Worm (Caenorhabditis elegans): ENCODE measurements around the gene K09E3.7.

The K09E3.7 gene

DNA sequence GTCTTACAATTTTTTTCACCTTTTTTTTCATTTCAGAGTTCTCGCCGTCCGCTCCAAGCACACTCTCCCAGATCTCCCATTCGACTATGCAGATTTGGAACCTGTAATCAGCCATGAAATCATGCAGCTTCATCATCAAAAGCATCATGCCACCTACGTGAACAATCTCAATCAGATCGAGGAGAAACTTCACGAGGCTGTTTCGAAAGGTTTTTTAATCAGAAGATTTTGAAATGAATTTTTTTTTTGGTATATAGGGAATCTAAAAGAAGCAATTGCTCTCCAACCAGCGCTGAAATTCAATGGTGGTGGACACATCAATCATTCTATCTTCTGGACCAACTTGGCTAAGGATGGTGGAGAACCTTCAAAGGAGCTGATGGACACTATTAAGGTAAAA lies 41.1 kb downstream of the K09E3.7 start, which contains the start of gene C08A9.3:
C08A9.3 (minus strand) TSS at position 101 of the 400 bp plus-strand sequence.
- TF ChIP-seq scrt-1 (GFP tag; IDR thresholded peaks at IDR 0.05), result no peak

- TF ChIP-seq flt-1 (GFP tag; IDR thresholded peaks at IDR 0.05) (no peak), sea-1 (GFP tag; conservative IDR thresholded peaks at IDR 0.05) (no peak), tbx-37 (GFP tag; conservative IDR thresholded peaks at IDR 0.05) (no peak), hmg-4 (GFP tag; optimal IDR thresholded peaks at IDR 0.05) (no peak), tra-4 (tag; optimal IDR thresholded peaks at IDR 0.05) (no peak), ets-7 (tag; optimal IDR thresholded peaks at IDR 0.05) (no peak), ceh-36 (tag; optimal IDR thresholded peaks at IDR 0.05) (no peak), ceh-13 (GFP tag; optimal IDR thresholded peaks at IDR 0.05) (no peak), hmbx-1 (tag; optimal IDR thresholded peaks at IDR 0.05) (no peak), aly-1 (tag; optimal IDR thresholded peaks at IDR 0.05) (no peak), hnd-1 (tag; optimal IDR thresholded peaks at IDR 0.05) (no peak), B0310.2 (tag; optimal IDR thresholded peaks at IDR 0.05) (no peak), F13C5.2 (tag; optimal IDR thresholded peaks at IDR 0.05) (no peak), scrt-1 (GFP tag; IDR thresholded peaks at IDR 0.05) (no peak)
Observed at ce11 chrX:17092416-17092815, 41.9 kb downstream of the K09E3.7 start, which contains the start of gene sod-3. Gene sod-3 (plus strand): TSS chrX:17092753.
